Fruit fly (Drosophila melanogaster): Measurements from ENCODE around the gene Src64B.

Src64B gene

dm6 chr3L:4627012-4627411 lies 1.0 kb upstream of the Src64B start:
- no peak for TF ChIP-seq OdsH (GFP tag; optimal IDR thresholded peaks at IDR 0.05)
- TF ChIP-seq Eip93F (GFP tag; optimal IDR thresholded peaks at IDR 0.05): no peak
- peak; percentile 4 for TF ChIP-seq CG6808 (GFP tag; optimal IDR thresholded peaks at IDR 0.05)
- no peak for TF ChIP-seq Ets96B (tag; optimal IDR thresholded peaks at IDR 0.05)
- no peak for TF ChIP-seq CG3919 (GFP tag; optimal IDR thresholded peaks at IDR 0.05)
- no peak for TF ChIP-seq CG6792 (GFP tag; optimal IDR thresholded peaks at IDR 0.05)
- no peak for TF ChIP-seq esn (GFP tag; optimal IDR thresholded peaks at IDR 0.05)
- TF ChIP-seq svp (GFP tag): peak; percentile 49
- no peak for TF ChIP-seq cyc (GFP tag; optimal IDR thresholded peaks at IDR 0.05)
- no peak for TF ChIP-seq CG11294 (GFP tag; IDR thresholded peaks at IDR 0.05)
- TF ChIP-seq CG8632 (GFP tag; optimal IDR thresholded peaks at IDR 0.05): no peak
- no peak for TF ChIP-seq Lpt (GFP tag; optimal IDR thresholded peaks at IDR 0.05)
- peak; percentile 8 for TF ChIP-seq dsx (GFP tag; optimal IDR thresholded peaks at IDR 0.05; ENCODE audit: poor library complexity, severe bottlenecking)
- peak; percentile 46; the same call in 1 of the 2 replicates for TF ChIP-seq CG15336 (GFP tag; IDR thresholded peaks at IDR 0.05)
- TF ChIP-seq Blimp-1 (GFP tag; optimal IDR thresholded peaks at IDR 0.05): peak; percentile 90
- TF ChIP-seq Met (GFP tag; optimal IDR thresholded peaks at IDR 0.05): no peak
- TF ChIP-seq lz (GFP tag; optimal IDR thresholded peaks at IDR 0.05): no peak
- no peak for TF ChIP-seq CG6854 (GFP tag; optimal IDR thresholded peaks at IDR 0.05)
- TF ChIP-seq eg (GFP tag; IDR thresholded peaks at IDR 0.05): 0 out of 3 replicates have a peak, but pooled peaks have one; percentile 6
- TF ChIP-seq Smox (GFP tag; optimal IDR thresholded peaks at IDR 0.05): no peak
- TF ChIP-seq CG32006 (GFP tag; optimal IDR thresholded peaks at IDR 0.05): no peak
- no peak for TF ChIP-seq dac (GFP tag; optimal IDR thresholded peaks at IDR 0.05)
- peak; percentile 3 to 16 for TF ChIP-seq ss (GFP tag; optimal IDR thresholded peaks at IDR 0.05)
- TF ChIP-seq pdm3 (GFP tag; optimal IDR thresholded peaks at IDR 0.05): no peak

- TF ChIP-seq Ets96B (tag; optimal IDR thresholded peaks at IDR 0.05) (no peak), CG10669 (GFP tag; optimal IDR thresholded peaks at IDR 0.05) (no peak), acj6 (GFP tag; optimal IDR thresholded peaks at IDR 0.05) (no peak), esn (GFP tag; optimal IDR thresholded peaks at IDR 0.05) (no peak), CG10631 (GFP tag; optimal IDR thresholded peaks at IDR 0.05) (no peak), CG32006 (GFP tag; optimal IDR thresholded peaks at IDR 0.05) (no peak), svp (GFP tag) (no peak), Hr38 (GFP tag; optimal IDR thresholded peaks at IDR 0.05) (no peak), Eip93F (GFP tag; optimal IDR thresholded peaks at IDR 0.05) (no peak), Ets21C (GFP tag; optimal IDR thresholded peaks at IDR 0.05) (no peak), CG15336 (GFP tag; IDR thresholded peaks at IDR 0.05) (no peak)
Measured at dm6 chr3L:4626434-4626833, 438 bp upstream of the Src64B start, which contains the start of gene HDAC1. Gene HDAC1, plus strand, starts transcription at chr3L:4626734.

dm6 chr3L:4624371-4625154 lies 1.4 kb downstream of the Src64B start:
- TF ChIP-seq Eip93F (GFP tag; optimal IDR thresholded peaks at IDR 0.05) (no peak), topi (GFP tag; optimal IDR thresholded peaks at IDR 0.05) (peak; percentile 82), fkh (GFP tag; optimal IDR thresholded peaks at IDR 0.05) (peak; percentile 81), Ets96B (tag; optimal IDR thresholded peaks at IDR 0.05) (peak; percentile 71), CG34406 (GFP tag; optimal IDR thresholded peaks at IDR 0.05) (peak; percentile 74), CG3919 (GFP tag; optimal IDR thresholded peaks at IDR 0.05) (peak; percentile 90), Sox14 (GFP tag; optimal IDR thresholded peaks at IDR 0.05) (peak; percentile 93), cyc (GFP tag; optimal IDR thresholded peaks at IDR 0.05) (peak; percentile 71), net (GFP tag; optimal IDR thresholded peaks at IDR 0.05) (peak; percentile 88), achi (GFP tag; optimal IDR thresholded peaks at IDR 0.05) (peak; percentile 90), CG11902 (GFP tag; optimal IDR thresholded peaks at IDR 0.05) (peak; percentile 61), Hr4 (GFP tag; optimal IDR thresholded peaks at IDR 0.05) (peak; percentile 97), Ets21C (GFP tag; optimal IDR thresholded peaks at IDR 0.05) (peak; percentile 58), CG15336 (GFP tag; IDR thresholded peaks at IDR 0.05) (peak; percentile 95), CG6808 (GFP tag; optimal IDR thresholded peaks at IDR 0.05) (peak; percentile 86), Eip78C (GFP tag) (peak; percentile 97), Hr39 (GFP tag; optimal IDR thresholded peaks at IDR 0.05) (peak; percentile 78), spab (GFP tag; optimal IDR thresholded peaks at IDR 0.05) (peak; percentile 80), svp (GFP tag) (peak; percentile 91), CG8632 (GFP tag; optimal IDR thresholded peaks at IDR 0.05) (peak; percentile 49), CG6163 (GFP tag; IDR thresholded peaks at IDR 0.05) (peak; percentile 84; the same call in 2 of the 3 replicates), dsx (GFP tag; optimal IDR thresholded peaks at IDR 0.05; ENCODE audit: poor library complexity, severe bottlenecking) (peak; percentile 44), CG10669 (GFP tag; optimal IDR thresholded peaks at IDR 0.05) (peak; percentile 85), esn (GFP tag; optimal IDR thresholded peaks at IDR 0.05) (peak; percentile 72), OdsH (GFP tag; optimal IDR thresholded peaks at IDR 0.05) (peak; percentile 91), CG9139 (GFP tag; optimal IDR thresholded peaks at IDR 0.05) (peak; percentile 37), CG4318 (GFP tag; optimal IDR thresholded peaks at IDR 0.05) (peak; percentile 91), CG11762 (GFP tag; optimal IDR thresholded peaks at IDR 0.05; ENCODE audit: insufficient read depth) (peak; percentile 85)

Measured in whole organism, prepupa.